Worm (Caenorhabditis elegans): ENCODE results near the gene Y39A1A.10.

DNA sequence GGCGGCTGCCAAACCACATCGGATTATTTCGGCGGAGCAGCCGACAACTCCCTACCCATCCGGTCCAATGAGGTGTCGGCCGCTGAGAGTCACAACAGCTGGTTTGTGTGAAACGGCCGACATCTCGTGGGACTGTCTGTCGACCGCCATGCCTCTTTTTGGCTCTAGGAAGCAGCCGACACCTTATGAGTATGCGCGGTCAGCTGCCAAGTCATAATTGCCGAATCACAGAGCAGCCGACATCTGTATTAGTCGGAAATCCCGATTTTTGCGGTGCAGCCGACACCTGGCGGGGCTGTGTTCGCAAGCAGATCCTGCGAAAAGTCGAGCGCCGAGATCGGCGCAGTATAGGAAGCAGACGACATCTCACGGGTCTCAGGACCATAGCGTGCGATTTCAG, 40.5 kb upstream of the Y39A1A.10 start:
- TF ChIP-seq him-1 (tag; optimal IDR thresholded peaks at IDR 0.05) (no peak), dao-5 (tag; optimal IDR thresholded peaks at IDR 0.05) (no peak), W03F9.2 (tag; optimal IDR thresholded peaks at IDR 0.05) (no peak)

Measured in whole organism, L4/young adult.